Fruit fly (Drosophila melanogaster): ENCODE measurements around the gene CG3823.
A peak's percentile ranks its signal among the peaks of the same experiment; 100 is the strongest.

Gene CG3823

DNA sequence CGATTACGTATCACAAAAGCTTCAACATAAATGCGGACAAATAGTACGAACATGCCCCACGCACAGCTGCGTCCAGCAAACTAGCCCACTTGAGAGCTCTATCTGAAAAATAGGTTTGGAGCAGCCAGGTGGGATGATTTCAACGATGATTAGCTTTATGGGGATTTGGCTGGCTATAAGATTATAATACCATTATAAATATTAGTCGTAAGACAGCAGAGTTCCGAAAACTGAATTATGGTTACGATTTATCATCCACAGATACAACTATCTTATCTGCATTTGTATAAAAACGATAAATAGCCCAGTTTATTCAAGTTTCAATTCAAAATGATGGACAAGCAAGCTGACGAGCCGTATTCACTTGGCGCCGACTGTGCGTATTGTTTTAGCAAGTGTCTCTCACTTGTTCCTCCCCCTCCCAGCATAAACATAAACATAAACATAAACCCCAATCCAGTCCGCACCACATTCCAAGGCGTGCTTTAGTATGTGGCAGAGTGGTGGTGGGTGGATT lies 40.1 kb upstream of the CG3823 start (continued):
- no peak for TF ChIP-seq hkb (optimal IDR thresholded peaks at IDR 0.05)
- peak; percentile 84 for TF ChIP-seq hkb (GFP tag; IDR thresholded peaks at IDR 0.05)
- TF ChIP-seq HLH3B (GFP tag; IDR thresholded peaks at IDR 0.05), result peak; percentile 55
- no peak for TF ChIP-seq bbx (GFP tag; IDR thresholded peaks at IDR 0.05; ENCODE audit: partially characterized antibody)
- TF ChIP-seq CG9609 (GFP tag; optimal IDR thresholded peaks at IDR 0.05), result peak; percentile 49
- peak; percentile 45 for TF ChIP-seq CG18011 (GFP tag; optimal IDR thresholded peaks at IDR 0.05)
- TF ChIP-seq CG17829 (tag; optimal IDR thresholded peaks at IDR 0.05), result peak; percentile 71
- TF ChIP-seq CG10147 (GFP tag; optimal IDR thresholded peaks at IDR 0.05), result peak; percentile 87
- peak; percentile 69 for TF ChIP-seq CG1233 (GFP tag; optimal IDR thresholded peaks at IDR 0.05)
- TF ChIP-seq dmrt11E (tag; optimal IDR thresholded peaks at IDR 0.05), result peak; percentile 1
- peak; percentile 3 for TF ChIP-seq Lhr (GFP tag; optimal IDR thresholded peaks at IDR 0.05)
- TF ChIP-seq CG17912 (GFP tag; optimal IDR thresholded peaks at IDR 0.05), result no peak
- peak; percentile 75 for TF ChIP-seq HmgZ (tag; optimal IDR thresholded peaks at IDR 0.05)
- TF ChIP-seq danr (GFP tag; IDR thresholded peaks at IDR 0.05), result peak; percentile 59; the same call in 1 of the 2 replicates
- peak; percentile 35; the same call in 1 of the 3 replicates for TF ChIP-seq CG7357 (GFP tag; IDR thresholded peaks at IDR 0.05)
- no peak for TF ChIP-seq Mes4 (GFP tag; optimal IDR thresholded peaks at IDR 0.05)
- no peak for TF ChIP-seq CkIIα-i1 (GFP tag; IDR thresholded peaks at IDR 0.05)
- TF ChIP-seq gce (GFP tag; IDR thresholded peaks at IDR 0.05), result peak; percentile 49; the same call in 1 of the 3 replicates
- TF ChIP-seq CG10267 (tag; optimal IDR thresholded peaks at IDR 0.05), result peak; percentile 65
- no peak for TF ChIP-seq Lpt (GFP tag; optimal IDR thresholded peaks at IDR 0.05)
- TF ChIP-seq MESR4 (GFP tag; optimal IDR thresholded peaks at IDR 0.05), result no peak
- TF ChIP-seq Nf-YC (tag; optimal IDR thresholded peaks at IDR 0.05), result peak; percentile 73
- TF ChIP-seq CG2120 (GFP tag; optimal IDR thresholded peaks at IDR 0.05), result peak; percentile 82
- TF ChIP-seq CG5180 (GFP tag; optimal IDR thresholded peaks at IDR 0.05), result peak; percentile 76
- TF ChIP-seq CG8765 (GFP tag; IDR thresholded peaks at IDR 0.05), result no peak
- peak; percentile 18 for TF ChIP-seq Hey (tag; optimal IDR thresholded peaks at IDR 0.05)
- TF ChIP-seq CG7839 (tag; optimal IDR thresholded peaks at IDR 0.05), result peak; percentile 89
- peak; percentile 13 for TF ChIP-seq CHES-1-like (GFP tag; optimal IDR thresholded peaks at IDR 0.05)
- peak; percentile 31 for TF ChIP-seq slp2 (GFP tag; optimal IDR thresholded peaks at IDR 0.05)
- no peak for TF ChIP-seq stwl (tag; optimal IDR thresholded peaks at IDR 0.05)
- peak; percentile 82 for TF ChIP-seq gem (tag; optimal IDR thresholded peaks at IDR 0.05)
- no peak for TF ChIP-seq CG15479 (GFP tag; optimal IDR thresholded peaks at IDR 0.05)
- peak; percentile 72 for TF ChIP-seq Hand (GFP tag; optimal IDR thresholded peaks at IDR 0.05)
- TF ChIP-seq fd64A (GFP tag; optimal IDR thresholded peaks at IDR 0.05), result peak; percentile 33
- no peak for TF ChIP-seq slou (GFP tag; optimal IDR thresholded peaks at IDR 0.05)
- TF ChIP-seq D19B (GFP tag; optimal IDR thresholded peaks at IDR 0.05), result peak; percentile 74
- no peak for TF ChIP-seq Opbp (GFP tag; IDR thresholded peaks at IDR 0.05; ENCODE audit: partially characterized antibody)
- TF ChIP-seq NC2β (GFP tag; optimal IDR thresholded peaks at IDR 0.05), result no peak
- TF ChIP-seq hth (optimal IDR thresholded peaks at IDR 0.05), result no peak
- TF ChIP-seq unc-4 (GFP tag; IDR thresholded peaks at IDR 0.05; ENCODE audit: partially characterized antibody), result no peak
- peak; percentile 78 for TF ChIP-seq CG13424 (tag; optimal IDR thresholded peaks at IDR 0.05)
- TF ChIP-seq grn (GFP tag; optimal IDR thresholded peaks at IDR 0.05), result peak; percentile 49
- peak; percentile 81 for TF ChIP-seq CG9727 (GFP tag; optimal IDR thresholded peaks at IDR 0.05)
- peak; percentile 75 for TF ChIP-seq unpg (GFP tag; optimal IDR thresholded peaks at IDR 0.05)
- TF ChIP-seq CG32532 (GFP tag; IDR thresholded peaks at IDR 0.05), result peak; percentile 71
- no peak for TF ChIP-seq Dp (GFP tag; optimal IDR thresholded peaks at IDR 0.05)
- TF ChIP-seq salm (tag; optimal IDR thresholded peaks at IDR 0.05), result peak; percentile 66
- TF ChIP-seq C15 (GFP tag; IDR thresholded peaks at IDR 0.05), result no peak
- TF ChIP-seq Hsf (GFP tag; optimal IDR thresholded peaks at IDR 0.05), result peak; percentile 54
- peak; percentile 39 for TF ChIP-seq gcm (GFP tag; optimal IDR thresholded peaks at IDR 0.05)

Measured in whole organism, embryonic.